Worm (Caenorhabditis elegans): ENCODE results near the gene mop-25.2.

Gene mop-25.2

ce11 chrII:9727192-9727699, 23.7 kb upstream of the mop-25.2 start:
- TF ChIP-seq nfya-1 (tag; optimal IDR thresholded peaks at IDR 0.05; ENCODE audit: borderline replicate concordance, insufficient read depth) (no peak), ztf-22 (GFP tag; optimal IDR thresholded peaks at IDR 0.05) (no peak), F33H1.4 (GFP tag; IDR thresholded peaks at IDR 0.05) (no peak), ZK185.1 (tag; optimal IDR thresholded peaks at IDR 0.05; ENCODE audit: poor library complexity, severe bottlenecking) (no peak), ztf-28 (GFP tag; IDR thresholded peaks at IDR 0.05) (no peak), atf-7 (tag; optimal IDR thresholded peaks at IDR 0.05) (no peak), die-1 (tag; optimal IDR thresholded peaks at IDR 0.05) (no peak), snpc-1.1 (tag; optimal IDR thresholded peaks at IDR 0.05; ENCODE audit: insufficient read depth) (no peak), lag-1 (GFP tag; IDR thresholded peaks at IDR 0.05) (no peak), tbx-9 (tag; optimal IDR thresholded peaks at IDR 0.05; ENCODE audit: borderline replicate concordance) (no peak), tlf-1 (GFP tag; optimal IDR thresholded peaks at IDR 0.05) (no peak), nfyb-1 (GFP tag; IDR thresholded peaks at IDR 0.05) (no peak), lsl-1 (GFP tag; optimal IDR thresholded peaks at IDR 0.05) (no peak), nhr-80 (tag; optimal IDR thresholded peaks at IDR 0.05) (no peak)

ce11 chrII:9725056-9725455, 21.6 kb upstream of the mop-25.2 start:
- TF ChIP-seq nhr-90 (tag; optimal IDR thresholded peaks at IDR 0.05) (no peak), atf-7 (tag; optimal IDR thresholded peaks at IDR 0.05) (no peak), bed-2 (GFP tag; IDR thresholded peaks at IDR 0.05) (no peak), unc-130 (GFP tag; optimal IDR thresholded peaks at IDR 0.05) (no peak), ztf-28 (GFP tag; IDR thresholded peaks at IDR 0.05) (no peak), madf-10 (tag; optimal IDR thresholded peaks at IDR 0.05) (no peak)

- TF ChIP-seq F49E8.2 (tag; optimal IDR thresholded peaks at IDR 0.05; ENCODE audit: insufficient read depth) (no peak), gei-17 (GFP tag; optimal IDR thresholded peaks at IDR 0.05) (no peak)
These were observed 21.0 kb upstream of the mop-25.2 start, which contains the start of gene cutl-2 for ce11 chrII:9724464-9724863. Gene cutl-2 (minus strand): TSS chrII:9724673.

- peak; percentile 26 for TF ChIP-seq xnd-1 (tag; optimal IDR thresholded peaks at IDR 0.05)
- peak; percentile 90 for TF ChIP-seq ceh-91 (GFP tag; IDR thresholded peaks at IDR 0.05)
- peak; percentile 96 for TF ChIP-seq hmg-1.2 (GFP tag; IDR thresholded peaks at IDR 0.05)
- peak; percentile 84 for TF ChIP-seq F33H1.4 (GFP tag; IDR thresholded peaks at IDR 0.05)
- TF ChIP-seq pbrm-1 (GFP tag; IDR thresholded peaks at IDR 0.05) = peak; percentile 63; the same call in 1 of the 2 replicates
- TF ChIP-seq C17E4.6 (GFP tag; IDR thresholded peaks at IDR 0.05) = peak; percentile 75; the same call in 1 of the 2 replicates
- TF ChIP-seq mcd-1 (GFP tag; IDR thresholded peaks at IDR 0.05) = peak; percentile 79
- TF ChIP-seq Y53G8AR.9 (GFP tag; conservative IDR thresholded peaks at IDR 0.05) = 0 out of 2 replicates have a peak, but pooled peaks have one; percentile 54
- TF ChIP-seq ztf-28 (GFP tag; IDR thresholded peaks at IDR 0.05) = peak; percentile 67; the same call in 1 of the 2 replicates
- peak; percentile 60; the same call in 1 of the 2 replicates for TF ChIP-seq B0019.2 (GFP tag; conservative IDR thresholded peaks at IDR 0.05)
- 0 out of 2 replicates have a peak, but pooled peaks have one; percentile 12 for TF ChIP-seq egrh-3 (GFP tag; IDR thresholded peaks at IDR 0.05)
- peak; percentile 85 for TF ChIP-seq dox-1 (GFP tag; IDR thresholded peaks at IDR 0.05)
- TF ChIP-seq lin-54 (GFP tag; optimal IDR thresholded peaks at IDR 0.05) = peak; percentile 23
- TF ChIP-seq rcor-1 (GFP tag; IDR thresholded peaks at IDR 0.05) = peak; percentile 75
- TF ChIP-seq hsf-1 (GFP tag; IDR thresholded peaks at IDR 0.05) = 0 out of 2 replicates have a peak, but pooled peaks have one; percentile 32
- peak; percentile 90 for TF ChIP-seq D2030.7 (GFP tag; IDR thresholded peaks at IDR 0.05)
- TF ChIP-seq madf-6 (GFP tag; IDR thresholded peaks at IDR 0.05) = peak; percentile 92
- peak; percentile 87 for TF ChIP-seq madf-8 (GFP tag; conservative IDR thresholded peaks at IDR 0.05)
- TF ChIP-seq madf-3 (GFP tag; IDR thresholded peaks at IDR 0.05) = peak; percentile 88; the same call in 1 of the 2 replicates
- TF ChIP-seq attf-3 (GFP tag; conservative IDR thresholded peaks at IDR 0.05) = peak; percentile 82
- TF ChIP-seq Y95B8A.8 (GFP tag; IDR thresholded peaks at IDR 0.05) = 0 out of 2 replicates have a peak, but pooled peaks have one; percentile 34
These were observed 15.2 kb upstream of the mop-25.2 start, which contains the start of gene Y53C12A.11 for ce11 chrII:9718631-9719252. Gene Y53C12A.11 (minus strand): TSS chrII:9718698.
